Fruit fly (Drosophila melanogaster) whole organism: ENCODE data around the gene ro.

Experiments used
- CG8478 ChIP-seq: fragments of >200 bp; optimal IDR thresholded peaks from 2 replicates; lab custom pipeline; 2018; ENCODE audit warnings: inconsistent platforms
- Dll ChIP-seq: fragments of >200 bp; optimal IDR thresholded peaks from 2 replicates; lab custom pipeline; 2017
- EcR ChIP-seq, 2 experiments: fragments of >200 bp; optimal IDR thresholded peaks; 2 replicates each; lab custom pipeline; 2017; ENCODE audit warnings: missing biosample characterization in 2 of 2, missing genetic modification characterization in 2 of 2, missing genetic modification reagents in 2 of 2
- pan ChIP-seq: fragments of >200 bp; optimal IDR thresholded peaks from 2 replicates; lab custom pipeline; 2017
- psq ChIP-seq: fragments of >200 bp; optimal IDR thresholded peaks from 2 replicates; lab custom pipeline; 2017
- usp ChIP-seq: fragments of >200 bp; optimal IDR thresholded peaks from 2 replicates; lab custom pipeline; 2017; ENCODE audit warnings: missing biosample characterization, missing genetic modification characterization, mixed read lengths

Gene ro

dm6 chr3R:26862848-26863448, 18.0 kb downstream of the ro start, which contains the start of the genes Lerp and IntS12:
Lerp (minus strand) TSS chr3R:26863130.
IntS12 (plus strand) TSS chr3R:26863376.
- TF ChIP-seq CG8478 (no peak), psq (no peak), EcR (GFP tag; optimal IDR thresholded peaks at IDR 0.05; lab: Kevin White, UChicago) (no peak), usp (GFP tag; lab: Kevin White, UChicago) (no peak), Dll (lab: Kevin White, UChicago) (no peak), pan (lab: Kevin White, UChicago) (no peak)

dm6 chr3R:26862213-26862612, 18.8 kb downstream of the ro start:
- TF ChIP-seq Dll (lab: Kevin White, UChicago) = no peak
- TF ChIP-seq usp (GFP tag; lab: Kevin White, UChicago) = no peak
- no peak for TF ChIP-seq psq
- TF ChIP-seq pan (lab: Kevin White, UChicago) = no peak
- TF ChIP-seq CG8478 = no peak
- TF ChIP-seq EcR (GFP tag; optimal IDR thresholded peaks at IDR 0.05; lab: Kevin White, UChicago) = no peak

- TF ChIP-seq Dll (lab: Kevin White, UChicago) = no peak
- TF ChIP-seq usp (GFP tag; lab: Kevin White, UChicago) = no peak
- no peak for TF ChIP-seq CG8478
- TF ChIP-seq pan (lab: Kevin White, UChicago) = no peak
- TF ChIP-seq psq = no peak
- no peak for TF ChIP-seq EcR (GFP tag; optimal IDR thresholded peaks at IDR 0.05; lab: Kevin White, UChicago)
Measured at dm6 chr3R:26859228-26859627, 21.7 kb downstream of the ro start.

dm6 chr3R:26853699-26854098, 27.3 kb downstream of the ro start:
- TF ChIP-seq pan (lab: Kevin White, UChicago) (no peak), usp (GFP tag; lab: Kevin White, UChicago) (no peak), psq (no peak), EcR (GFP tag; optimal IDR thresholded peaks at IDR 0.05; lab: Kevin White, UChicago) (no peak), CG8478 (no peak), Dll (lab: Kevin White, UChicago) (no peak)

dm6 chr3R:26846446-26846845, 34.5 kb downstream of the ro start:
- TF ChIP-seq CG8478 (no peak), pan (lab: Kevin White, UChicago) (no peak), usp (GFP tag; lab: Kevin White, UChicago) (no peak), psq (no peak), Dll (lab: Kevin White, UChicago) (no peak), EcR (GFP tag; optimal IDR thresholded peaks at IDR 0.05; lab: Kevin White, UChicago) (no peak)

dm6 chr3R:26831861-26832260, 49.1 kb downstream of the ro start:
- TF ChIP-seq EcR (GFP tag; optimal IDR thresholded peaks at IDR 0.05; lab: Kevin White, UChicago) = no peak
- no peak for TF ChIP-seq Dll (lab: Kevin White, UChicago)
- no peak for TF ChIP-seq pan (lab: Kevin White, UChicago)
- TF ChIP-seq usp (GFP tag; lab: Kevin White, UChicago) = no peak
- no peak for TF ChIP-seq psq
- no peak for TF ChIP-seq CG8478
